Fruit fly (Drosophila melanogaster): ENCODE results near the gene blot.

blot gene

dm6 chr3L:17412146-17412545 is 9.2 kb downstream of the blot start:
- TF ChIP-seq Dll (optimal IDR thresholded peaks at IDR 0.05), result no peak
- TF ChIP-seq pan (optimal IDR thresholded peaks at IDR 0.05), result no peak
- no peak for TF ChIP-seq EcR (GFP tag; optimal IDR thresholded peaks at IDR 0.05)
- TF ChIP-seq CG8478 (optimal IDR thresholded peaks at IDR 0.05), result no peak
- no peak for TF ChIP-seq psq (optimal IDR thresholded peaks at IDR 0.05)
- no peak for TF ChIP-seq usp (GFP tag; optimal IDR thresholded peaks at IDR 0.05)

- TF ChIP-seq CG8478 (optimal IDR thresholded peaks at IDR 0.05), result no peak
- no peak for TF ChIP-seq Dll (optimal IDR thresholded peaks at IDR 0.05)
- TF ChIP-seq pan (optimal IDR thresholded peaks at IDR 0.05), result no peak
- TF ChIP-seq EcR (GFP tag; optimal IDR thresholded peaks at IDR 0.05), result no peak
- TF ChIP-seq psq (optimal IDR thresholded peaks at IDR 0.05), result no peak
- no peak for TF ChIP-seq usp (GFP tag; optimal IDR thresholded peaks at IDR 0.05)
Observed at dm6 chr3L:17411273-17411672, 10.0 kb downstream of the blot start.

DNA sequence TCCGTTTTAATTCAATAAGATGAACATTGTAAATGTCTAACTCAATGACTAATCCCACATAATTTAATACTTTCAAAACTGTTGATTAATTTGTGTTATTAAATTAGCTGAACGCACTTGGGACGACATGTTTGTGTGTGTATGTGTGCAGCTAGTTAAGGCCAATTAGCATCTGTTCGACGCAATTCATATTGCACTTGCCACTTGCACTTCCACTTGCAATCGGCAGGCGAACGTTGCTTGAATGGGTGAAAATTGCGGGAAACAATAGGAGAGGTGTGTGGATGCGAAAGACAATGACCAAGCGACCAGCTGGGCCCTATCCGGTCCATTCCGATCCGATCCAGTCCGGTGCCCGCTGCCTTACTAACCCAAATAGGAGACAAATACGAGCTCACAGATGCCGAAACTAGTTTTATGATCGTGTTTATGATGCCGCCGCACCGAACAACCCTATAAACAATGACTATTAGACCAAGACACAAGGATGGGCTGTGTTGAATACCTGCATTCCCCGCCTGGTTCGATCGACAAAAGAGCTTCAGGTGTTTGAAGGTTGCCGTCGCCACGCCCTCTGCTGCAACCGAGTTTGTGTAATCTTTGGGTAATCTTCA is 13.7 kb downstream of the blot start:
- TF ChIP-seq psq (optimal IDR thresholded peaks at IDR 0.05), result no peak
- TF ChIP-seq CG8478 (optimal IDR thresholded peaks at IDR 0.05), result no peak
- no peak for TF ChIP-seq pan (optimal IDR thresholded peaks at IDR 0.05)
- no peak for TF ChIP-seq Dll (optimal IDR thresholded peaks at IDR 0.05)
- no peak for TF ChIP-seq usp (GFP tag; optimal IDR thresholded peaks at IDR 0.05)
- no peak for TF ChIP-seq EcR (GFP tag; optimal IDR thresholded peaks at IDR 0.05)

dm6 chr3L:17407073-17407472 is 14.2 kb downstream of the blot start:
- TF ChIP-seq EcR (GFP tag; optimal IDR thresholded peaks at IDR 0.05), result no peak
- TF ChIP-seq Dll (optimal IDR thresholded peaks at IDR 0.05), result no peak
- TF ChIP-seq pan (optimal IDR thresholded peaks at IDR 0.05), result no peak
- TF ChIP-seq usp (GFP tag; optimal IDR thresholded peaks at IDR 0.05), result no peak
- no peak for TF ChIP-seq psq (optimal IDR thresholded peaks at IDR 0.05)
- TF ChIP-seq CG8478 (optimal IDR thresholded peaks at IDR 0.05), result no peak

dm6 chr3L:17404646-17405045 is 16.7 kb downstream of the blot start:
- no peak for TF ChIP-seq psq (optimal IDR thresholded peaks at IDR 0.05)
- TF ChIP-seq pan (optimal IDR thresholded peaks at IDR 0.05), result no peak
- no peak for TF ChIP-seq usp (GFP tag; optimal IDR thresholded peaks at IDR 0.05)
- no peak for TF ChIP-seq CG8478 (optimal IDR thresholded peaks at IDR 0.05)
- no peak for TF ChIP-seq EcR (GFP tag; optimal IDR thresholded peaks at IDR 0.05)

DNA sequence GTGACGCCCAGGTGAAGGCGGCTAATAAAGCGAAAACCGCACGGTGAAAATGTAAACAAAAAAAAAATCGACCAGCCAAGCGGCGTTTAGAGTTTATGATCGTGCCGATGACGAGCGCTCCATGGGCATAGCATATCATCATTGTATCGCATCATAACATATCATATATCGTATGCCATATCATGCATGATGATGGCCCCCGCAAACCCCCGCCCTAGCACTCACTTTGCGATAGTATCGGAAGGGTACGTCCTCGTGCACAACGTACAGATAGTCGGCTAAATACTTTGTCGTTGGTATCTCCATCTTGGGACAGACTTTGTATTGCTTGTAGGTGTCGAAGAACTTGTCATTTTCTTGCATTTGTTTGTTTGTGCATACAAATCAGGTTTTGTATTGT is 18.0 kb downstream of the blot start:
- TF ChIP-seq EcR (GFP tag; optimal IDR thresholded peaks at IDR 0.05) (no peak), usp (GFP tag; optimal IDR thresholded peaks at IDR 0.05) (no peak), CG8478 (optimal IDR thresholded peaks at IDR 0.05) (no peak), psq (optimal IDR thresholded peaks at IDR 0.05) (no peak), Dll (optimal IDR thresholded peaks at IDR 0.05) (no peak), pan (optimal IDR thresholded peaks at IDR 0.05) (no peak)

DNA sequence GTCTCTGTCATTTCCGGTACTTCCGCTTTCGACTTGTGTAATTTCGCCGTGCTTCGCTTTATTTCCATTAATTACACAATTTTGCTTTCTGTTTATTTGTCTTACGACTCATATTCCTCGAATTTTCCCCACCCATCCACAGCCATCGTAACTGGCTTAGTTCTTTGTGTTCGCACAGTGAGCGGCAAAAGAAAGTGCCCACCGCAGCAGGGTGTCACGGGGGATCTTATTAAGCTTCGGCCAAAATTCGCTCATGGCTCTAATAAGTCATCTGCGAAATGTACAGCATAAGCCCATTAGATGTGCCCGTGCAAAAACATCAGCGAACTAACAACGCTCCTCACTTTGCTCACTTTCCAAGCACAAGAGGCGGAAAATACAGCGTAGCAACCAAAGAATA is 18.9 kb downstream of the blot start:
- no peak for TF ChIP-seq usp (GFP tag; optimal IDR thresholded peaks at IDR 0.05)
- no peak for TF ChIP-seq EcR (GFP tag; optimal IDR thresholded peaks at IDR 0.05)
- no peak for TF ChIP-seq pan (optimal IDR thresholded peaks at IDR 0.05)

- TF ChIP-seq CG8478 (optimal IDR thresholded peaks at IDR 0.05), result no peak
- TF ChIP-seq psq (optimal IDR thresholded peaks at IDR 0.05), result no peak
- no peak for TF ChIP-seq EcR (GFP tag; optimal IDR thresholded peaks at IDR 0.05)
- no peak for TF ChIP-seq Dll (optimal IDR thresholded peaks at IDR 0.05)
- no peak for TF ChIP-seq usp (GFP tag; optimal IDR thresholded peaks at IDR 0.05)
- no peak for TF ChIP-seq pan (optimal IDR thresholded peaks at IDR 0.05)
Observed at dm6 chr3L:17401411-17401810, 19.9 kb downstream of the blot start.

DNA sequence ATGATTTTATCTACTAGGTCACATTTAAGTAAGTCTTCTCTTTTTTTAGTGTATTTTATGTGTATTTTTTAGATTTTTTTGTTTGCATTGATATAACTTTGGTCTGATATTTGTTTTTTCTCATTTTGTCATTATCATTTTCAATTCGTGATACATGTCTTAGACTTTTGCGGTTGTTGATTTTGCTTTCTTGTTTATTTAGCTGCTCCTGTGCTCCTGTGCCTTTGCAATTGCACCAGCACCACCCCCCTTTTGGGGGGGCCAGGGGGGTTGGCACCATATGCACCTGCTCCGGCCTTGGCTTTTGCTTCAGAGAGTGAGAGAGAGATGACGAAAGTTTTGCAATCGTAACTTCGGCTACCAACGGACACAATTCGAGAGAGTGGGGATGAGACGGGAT is 20.4 kb downstream of the blot start:
- TF ChIP-seq Dll (optimal IDR thresholded peaks at IDR 0.05), result no peak

dm6 chr3L:17399014-17399413 is 22.3 kb downstream of the blot start:
- no peak for TF ChIP-seq CG8478 (optimal IDR thresholded peaks at IDR 0.05)
- TF ChIP-seq usp (GFP tag; optimal IDR thresholded peaks at IDR 0.05), result no peak
- TF ChIP-seq psq (optimal IDR thresholded peaks at IDR 0.05), result no peak
- TF ChIP-seq EcR (GFP tag; optimal IDR thresholded peaks at IDR 0.05), result no peak
- TF ChIP-seq Dll (optimal IDR thresholded peaks at IDR 0.05), result no peak
- no peak for TF ChIP-seq pan (optimal IDR thresholded peaks at IDR 0.05)

DNA sequence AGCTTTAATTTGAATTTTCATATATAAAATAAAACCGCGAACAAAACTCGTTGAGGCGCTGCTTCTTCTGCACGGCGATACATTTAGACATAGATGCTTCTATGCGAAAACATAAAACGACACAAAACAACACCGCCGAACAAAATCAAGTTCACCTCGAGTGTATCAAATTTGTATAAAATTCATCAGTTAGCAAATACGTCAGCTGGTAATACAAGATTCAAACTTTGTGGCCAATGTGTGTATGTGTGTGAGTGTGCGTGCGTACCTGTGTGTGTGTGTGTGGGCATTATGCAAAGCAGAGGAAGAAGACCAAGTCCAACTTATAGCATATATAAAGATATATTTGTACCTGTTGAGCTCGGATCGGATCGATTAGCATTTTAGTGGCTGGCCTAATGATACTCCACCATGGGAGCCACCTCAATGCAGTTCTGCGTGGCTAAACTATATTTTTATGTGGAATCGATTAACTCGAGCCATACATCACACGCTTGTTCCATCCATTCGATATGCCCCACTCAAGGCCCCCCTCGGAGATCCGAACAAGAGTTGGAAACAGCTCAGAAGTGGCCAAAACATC is 26.8 kb downstream of the blot start:
- no peak for TF ChIP-seq EcR (GFP tag; optimal IDR thresholded peaks at IDR 0.05)
- no peak for TF ChIP-seq pan (optimal IDR thresholded peaks at IDR 0.05)
- TF ChIP-seq psq (optimal IDR thresholded peaks at IDR 0.05), result no peak
- no peak for TF ChIP-seq usp (GFP tag; optimal IDR thresholded peaks at IDR 0.05)
- TF ChIP-seq Dll (optimal IDR thresholded peaks at IDR 0.05), result no peak
- no peak for TF ChIP-seq CG8478 (optimal IDR thresholded peaks at IDR 0.05)

DNA sequence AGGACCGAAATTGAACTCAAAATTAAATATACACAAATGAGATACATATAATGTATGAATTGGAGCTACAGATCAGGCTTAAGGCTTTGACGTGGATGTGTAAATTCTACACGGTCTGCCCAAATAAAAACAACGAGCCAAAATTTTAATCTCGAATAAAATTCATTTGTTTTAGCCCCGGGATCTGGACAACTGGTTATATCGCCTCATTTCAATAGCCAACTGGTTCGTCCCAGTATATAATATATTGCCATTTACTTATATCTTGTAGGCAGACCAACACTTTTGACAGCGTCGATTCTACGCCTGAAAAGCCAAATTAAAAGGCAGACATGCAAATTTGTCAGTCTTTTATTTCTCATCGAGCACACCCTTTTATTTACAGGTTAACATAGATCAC is 28.2 kb downstream of the blot start:
- TF ChIP-seq EcR (GFP tag; optimal IDR thresholded peaks at IDR 0.05) (no peak), usp (GFP tag; optimal IDR thresholded peaks at IDR 0.05) (no peak), Dll (optimal IDR thresholded peaks at IDR 0.05) (no peak), pan (optimal IDR thresholded peaks at IDR 0.05) (no peak), psq (optimal IDR thresholded peaks at IDR 0.05) (no peak), CG8478 (optimal IDR thresholded peaks at IDR 0.05) (no peak)

- TF ChIP-seq pan (optimal IDR thresholded peaks at IDR 0.05) (no peak), usp (GFP tag; optimal IDR thresholded peaks at IDR 0.05) (no peak), Dll (optimal IDR thresholded peaks at IDR 0.05) (no peak), EcR (GFP tag; optimal IDR thresholded peaks at IDR 0.05) (no peak), CG8478 (optimal IDR thresholded peaks at IDR 0.05) (no peak), psq (optimal IDR thresholded peaks at IDR 0.05) (no peak)
Observed at dm6 chr3L:17392412-17392811, 28.9 kb downstream of the blot start.

All from whole organism.